Worm (Caenorhabditis elegans) whole organism, late embryonic: Measurements from ENCODE around the gene Y22D7AL.10.
A peak's percentile ranks its signal among the peaks of the same experiment; 100 is the strongest.

Experiments
- C08G9.2 ChIP-seq: sonication (generic microtip); optimal IDR thresholded peaks from 2 replicates; lab custom pipeline; 2016; ENCODE audit warnings: mild to moderate bottlenecking, missing genetic modification characterization, moderate library complexity, missing compliant biosample characterization
- C38D4.7 ChIP-seq: fragments of 200-800 bp; sonication (Bioruptor generic); optimal IDR thresholded peaks from 2 replicates; lab custom pipeline; 2018; ENCODE audit warnings: mild to moderate bottlenecking, missing genetic modification characterization, moderate library complexity, missing compliant biosample characterization
- F13H6.1 ChIP-seq: sonication (generic microtip); optimal IDR thresholded peaks from 2 replicates; lab custom pipeline; 2016; ENCODE audit warnings: missing genetic modification characterization, missing compliant biosample characterization
- K02D7.2 ChIP-seq: sonication (generic microtip); optimal IDR thresholded peaks from 2 replicates; lab custom pipeline; 2017; ENCODE audit warnings: mild to moderate bottlenecking, missing genetic modification characterization, missing compliant biosample characterization
- T23F11.4 ChIP-seq: fragments of 200-800 bp; sonication (Bioruptor generic); optimal IDR thresholded peaks from 2 replicates; lab custom pipeline; 2018; ENCODE audit warnings: mild to moderate bottlenecking, missing genetic modification characterization, missing compliant biosample characterization
- Y22D7AL.16 ChIP-seq: sonication (generic microtip); optimal IDR thresholded peaks from 2 replicates; lab custom pipeline; 2016; ENCODE audit warnings: missing genetic modification characterization, missing compliant biosample characterization
- ahr-1 ChIP-seq: sonication (generic microtip); optimal IDR thresholded peaks from 2 replicates; lab custom pipeline; 2016; ENCODE audit warnings: missing genetic modification characterization, missing compliant biosample characterization
- ama-1 ChIP-seq: fragments of 150-350 bp; optimal IDR thresholded peaks from 2 replicates; lab custom pipeline; 2014
- ceh-18 ChIP-seq: sonication (generic microtip); optimal IDR thresholded peaks from 2 replicates; lab custom pipeline; 2016; ENCODE audit warnings: missing genetic modification characterization, missing compliant biosample characterization
- ceh-19 ChIP-seq: fragments of 200-800 bp; sonication (Bioruptor generic); optimal IDR thresholded peaks from 2 replicates; lab custom pipeline; 2018; ENCODE audit warnings: mild to moderate bottlenecking, missing genetic modification characterization, missing compliant biosample characterization
- ceh-30 ChIP-seq: fragments of 150-350 bp; optimal IDR thresholded peaks from 2 replicates; lab custom pipeline; 2014; ENCODE audit warnings: missing biosample characterization, missing genetic modification characterization
- ceh-34 ChIP-seq: sonication (generic microtip); optimal IDR thresholded peaks from 2 replicates; lab custom pipeline; 2016; ENCODE audit warnings: mild to moderate bottlenecking, missing genetic modification characterization, missing compliant biosample characterization
- ceh-48 ChIP-seq: sonication (generic microtip); optimal IDR thresholded peaks from 2 replicates; lab custom pipeline; 2016; ENCODE audit warnings: missing genetic modification characterization, inconsistent platforms, missing compliant biosample characterization
- ceh-9 ChIP-seq: sonication (generic microtip); optimal IDR thresholded peaks from 2 replicates; lab custom pipeline; 2016; ENCODE audit warnings: mild to moderate bottlenecking, missing genetic modification characterization, inconsistent platforms, missing compliant biosample characterization
- che-1 ChIP-seq: sonication (generic microtip); optimal IDR thresholded peaks from 2 replicates; lab custom pipeline; 2016; ENCODE audit warnings: mild to moderate bottlenecking, missing genetic modification characterization, missing compliant biosample characterization
- dmd-4 ChIP-seq: sonication (generic microtip); optimal IDR thresholded peaks from 2 replicates; lab custom pipeline; 2016; ENCODE audit warnings: borderline replicate concordance, missing genetic modification characterization, missing compliant biosample characterization
- dve-1 ChIP-seq: sonication (generic microtip); optimal IDR thresholded peaks from 2 replicates; lab custom pipeline; 2017; ENCODE audit warnings: antibody characterized with exemption, mild to moderate bottlenecking, missing genetic modification characterization, missing compliant biosample characterization
- elt-2 ChIP-seq: sonication (generic microtip); optimal IDR thresholded peaks from 2 replicates; lab custom pipeline; 2016; ENCODE audit warnings: missing genetic modification reagents, missing genetic modification characterization, missing compliant biosample characterization
- elt-4 ChIP-seq: sonication (generic microtip); optimal IDR thresholded peaks from 2 replicates; lab custom pipeline; 2016; ENCODE audit warnings: missing genetic modification characterization, missing compliant biosample characterization
- ets-4 ChIP-seq: sonication (generic microtip); optimal IDR thresholded peaks from 2 replicates; lab custom pipeline; 2016; ENCODE audit warnings: missing genetic modification characterization, missing compliant biosample characterization
- eyg-1 ChIP-seq: sonication (generic microtip); optimal IDR thresholded peaks from 2 replicates; lab custom pipeline; 2016; ENCODE audit warnings: missing genotype, missing genetic modification characterization, missing compliant biosample characterization
- fax-1 ChIP-seq: sonication (generic microtip); optimal IDR thresholded peaks from 2 replicates; lab custom pipeline; 2016; ENCODE audit warnings: missing genotype, missing genetic modification characterization, missing compliant biosample characterization
- fkh-10 ChIP-seq: fragments of 150-350 bp; optimal IDR thresholded peaks from 2 replicates; lab custom pipeline; 2014; ENCODE audit warnings: missing biosample characterization, missing genetic modification reagents, missing genetic modification characterization
- fkh-6 ChIP-seq: sonication (generic microtip); optimal IDR thresholded peaks from 2 replicates; lab custom pipeline; 2016; ENCODE audit warnings: missing genetic modification characterization, missing compliant biosample characterization
- hlh-15 ChIP-seq: sonication (generic microtip); optimal IDR thresholded peaks from 2 replicates; lab custom pipeline; 2016; ENCODE audit warnings: missing genetic modification characterization, missing compliant biosample characterization
- hlh-30 ChIP-seq: sonication (generic microtip); optimal IDR thresholded peaks from 2 replicates; lab custom pipeline; 2017; ENCODE audit warnings: antibody characterized with exemption, missing genetic modification characterization, missing compliant biosample characterization; ENCODE audit not compliant: insufficient read depth
- hlh-8 ChIP-seq: sonication (generic microtip); optimal IDR thresholded peaks from 2 replicates; lab custom pipeline; 2016; ENCODE audit warnings: missing genotype, missing genetic modification characterization, missing compliant biosample characterization
- lim-6 ChIP-seq: sonication (generic microtip); optimal IDR thresholded peaks from 2 replicates; lab custom pipeline; 2016; ENCODE audit warnings: missing genetic modification characterization, missing compliant biosample characterization
- lin-11 ChIP-seq: fragments of 200-800 bp; sonication (Bioruptor generic); optimal IDR thresholded peaks from 2 replicates; lab custom pipeline; 2018; ENCODE audit warnings: mild to moderate bottlenecking, missing genetic modification characterization, missing compliant biosample characterization
- mec-3 ChIP-seq: sonication (generic microtip); optimal IDR thresholded peaks from 2 replicates; lab custom pipeline; 2016; ENCODE audit warnings: borderline replicate concordance, missing genetic modification characterization, missing compliant biosample characterization
- nfya-1 ChIP-seq: sonication (generic microtip); optimal IDR thresholded peaks from 2 replicates; lab custom pipeline; 2017; ENCODE audit warnings: missing genetic modification characterization, mild to moderate bottlenecking, missing compliant biosample characterization, antibody characterized with exemption, moderate library complexity
- odd-2 ChIP-seq: sonication (generic microtip); optimal IDR thresholded peaks from 2 replicates; lab custom pipeline; 2017; ENCODE audit warnings: antibody characterized with exemption, mild to moderate bottlenecking, missing genetic modification characterization, missing compliant biosample characterization
- pag-3 ChIP-seq: sonication (generic microtip); optimal IDR thresholded peaks from 2 replicates; lab custom pipeline; 2016; ENCODE audit warnings: missing compliant biosample characterization, missing genetic modification characterization, borderline replicate concordance
- pat-9 ChIP-seq: fragments of 200-800 bp; sonication (Bioruptor generic); optimal IDR thresholded peaks from 2 replicates; lab custom pipeline; 2018; ENCODE audit warnings: mild to moderate bottlenecking, missing genetic modification characterization, moderate library complexity, missing compliant biosample characterization
- pax-1 ChIP-seq: fragments of 150-350 bp; optimal IDR thresholded peaks from 2 replicates; lab custom pipeline; 2014; ENCODE audit warnings: missing biosample characterization, missing genetic modification characterization
- pha-2 ChIP-seq: sonication (generic microtip); optimal IDR thresholded peaks from 2 replicates; lab custom pipeline; 2017; ENCODE audit warnings: mild to moderate bottlenecking, missing genetic modification characterization, missing compliant biosample characterization
- pha-4 ChIP-seq: fragments of 150-350 bp; optimal IDR thresholded peaks from 2 replicates; lab custom pipeline; 2018; ENCODE audit warnings: missing biosample characterization, missing genetic modification reagents, missing genetic modification characterization
- pqm-1 ChIP-seq: sonication (generic microtip); optimal IDR thresholded peaks from 2 replicates; lab custom pipeline; 2016; ENCODE audit warnings: missing genetic modification characterization, missing compliant biosample characterization
- ref-2 ChIP-seq: sonication (generic microtip); optimal IDR thresholded peaks from 2 replicates; lab custom pipeline; 2016; ENCODE audit warnings: missing genetic modification characterization, missing compliant biosample characterization
- sdc-2 ChIP-seq: sonication (generic microtip); optimal IDR thresholded peaks from 2 replicates; lab custom pipeline; 2016; ENCODE audit warnings: missing genotype, missing genetic modification characterization, missing compliant biosample characterization
- sox-2 ChIP-seq: fragments of 200-800 bp; sonication (Bioruptor generic); IDR thresholded peaks from 2 replicates; pipeline ENCODE4 v1.3.6; 2022; ENCODE audit warnings: missing genetic modification reagents, missing genetic modification characterization, missing compliant biosample characterization
- sox-4 ChIP-seq: sonication (generic microtip); optimal IDR thresholded peaks from 2 replicates; lab custom pipeline; 2017; ENCODE audit warnings: mild to moderate bottlenecking, missing genetic modification characterization, inconsistent platforms, missing compliant biosample characterization
- syd-9 ChIP-seq: sonication (generic microtip); optimal IDR thresholded peaks from 2 replicates; lab custom pipeline; 2016; ENCODE audit warnings: mild to moderate bottlenecking, missing genetic modification characterization, moderate library complexity, missing compliant biosample characterization
- tbx-2 ChIP-seq: sonication (generic microtip); optimal IDR thresholded peaks from 2 replicates; lab custom pipeline; 2016; ENCODE audit warnings: missing genetic modification characterization, missing compliant biosample characterization
- tbx-7 ChIP-seq: sonication (generic microtip); optimal IDR thresholded peaks from 2 replicates; lab custom pipeline; 2016; ENCODE audit warnings: missing genotype, missing genetic modification characterization, missing compliant biosample characterization
- ttx-3 ChIP-seq: sonication (generic microtip); optimal IDR thresholded peaks from 2 replicates; lab custom pipeline; 2016; ENCODE audit warnings: missing genetic modification reagents, missing genetic modification characterization, missing compliant biosample characterization
- unc-3 ChIP-seq, 2 experiments: fragments of 200-800 bp in 1 of 2; sonication (Bioruptor generic) in 1 of 2; sonication (generic microtip) in 1 of 2; conservative IDR thresholded peaks in 1 of 2; optimal IDR thresholded peaks in 1 of 2; 2 replicates each; pipeline versions ENCODE4 v1.3.6 to Lab custom; 2016 to 2022; ENCODE audit warnings: missing compliant biosample characterization in 2 of 2, missing genetic modification characterization in 2 of 2, missing genetic modification reagents in 1 of 2
- unc-42 ChIP-seq: sonication (generic microtip); optimal IDR thresholded peaks from 2 replicates; lab custom pipeline; 2016; ENCODE audit warnings: missing genotype, missing genetic modification characterization, missing compliant biosample characterization
- unc-55 ChIP-seq: sonication (generic microtip); optimal IDR thresholded peaks from 2 replicates; lab custom pipeline; 2017; ENCODE audit warnings: missing biosample characterization, missing genetic modification reagents, missing genetic modification characterization
- unc-86 ChIP-seq: sonication (generic microtip); optimal IDR thresholded peaks from 2 replicates; lab custom pipeline; 2016; ENCODE audit warnings: missing genetic modification characterization, missing compliant biosample characterization
- zip-5 ChIP-seq: sonication (generic microtip); optimal IDR thresholded peaks from 2 replicates; lab custom pipeline; 2016; ENCODE audit warnings: missing genetic modification characterization, missing compliant biosample characterization
- ztf-16 ChIP-seq: sonication (generic microtip); optimal IDR thresholded peaks from 2 replicates; lab custom pipeline; 2017; ENCODE audit warnings: missing genetic modification characterization, missing compliant biosample characterization

Y22D7AL.10 gene

DNA sequence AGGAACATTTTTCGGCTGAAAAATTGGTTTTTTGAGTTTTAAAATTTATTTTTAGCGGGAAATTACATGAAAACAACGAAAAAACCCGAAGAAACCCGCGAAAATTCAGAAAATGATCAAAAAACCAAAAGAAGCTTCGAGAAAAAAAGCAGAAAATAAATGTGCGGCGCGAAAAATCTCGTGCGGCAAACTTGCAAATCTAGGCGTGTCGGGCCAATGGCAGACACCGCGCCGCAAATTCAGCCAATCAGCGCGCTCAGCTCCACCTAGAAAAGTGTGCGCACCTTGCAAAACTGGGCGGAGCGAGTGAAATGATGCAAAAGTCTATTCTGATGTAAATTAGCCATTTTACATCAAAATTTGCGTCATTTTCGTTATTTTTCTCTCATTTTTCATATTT lies at the start of gene Y22D7AL.10:
Gene Y22D7AL.10 (minus strand): TSS at position 15 of the 400 bp plus-strand sequence.
- TF ChIP-seq eyg-1 (tag; lab: Kevin White, UChicago) = peak; percentile 83
- peak; percentile 66 for TF ChIP-seq tbx-7 (tag; lab: Kevin White, UChicago)
- peak; percentile 73 for TF ChIP-seq sdc-2
- TF ChIP-seq hlh-15 (tag; lab: Kevin White, UChicago) = peak; percentile 7
- no peak for TF ChIP-seq ceh-30 (tag; lab: Kevin White, UChicago)
- peak; percentile 79 for TF ChIP-seq ttx-3 (tag; lab: Kevin White, UChicago)
- TF ChIP-seq pha-4 = no peak
- TF ChIP-seq pat-9 (tag; lab: Kevin White, UChicago) = peak; percentile 91
- TF ChIP-seq pax-1 (tag; lab: Kevin White, UChicago) = peak; percentile 93
- TF ChIP-seq ets-4 (tag; lab: Kevin White, UChicago) = peak; percentile 49
- peak; percentile 45 for TF ChIP-seq odd-2 (tag; lab: Kevin White, UChicago)
- TF ChIP-seq fkh-6 (tag; lab: Kevin White, UChicago) = peak; percentile 76
- peak; percentile 83 for TF ChIP-seq dve-1 (tag; lab: Kevin White, UChicago)
- TF ChIP-seq unc-86 = peak; percentile 94
- no peak for TF ChIP-seq elt-4 (tag; lab: Kevin White, UChicago)
- TF ChIP-seq ceh-48 (tag; lab: Kevin White, UChicago) = peak; percentile 51
- TF ChIP-seq hlh-8 (tag; lab: Kevin White, UChicago) = peak; percentile 79
- peak; percentile 64 for TF ChIP-seq sox-2 (GFP tag; lab: Robert Waterston, UW)
- peak; percentile 85 for TF ChIP-seq C08G9.2 (tag; lab: Kevin White, UChicago)
- peak; percentile 80 for TF ChIP-seq F13H6.1 (tag; lab: Kevin White, UChicago)
- TF ChIP-seq ceh-19 (GFP tag; lab: Kevin White, UChicago) = peak; percentile 87
- TF ChIP-seq che-1 = peak; percentile 72
- peak; percentile 80 for TF ChIP-seq pqm-1 (tag; lab: Kevin White, UChicago)
- no peak for TF ChIP-seq unc-55
- TF ChIP-seq Y22D7AL.16 (tag; lab: Kevin White, UChicago) = peak; percentile 20
- TF ChIP-seq lin-11 (tag; lab: Kevin White, UChicago) = peak; percentile 67
- peak; percentile 89 for TF ChIP-seq unc-42 (tag; lab: Kevin White, UChicago)
- peak; percentile 57 for TF ChIP-seq lim-6 (tag; lab: Kevin White, UChicago)
- peak; percentile 48 for TF ChIP-seq zip-5
- peak; percentile 84 for TF ChIP-seq pha-2 (tag; lab: Kevin White, UChicago)
- peak; percentile 93 for TF ChIP-seq elt-2 (tag; lab: Kevin White, UChicago)
- 0 out of 2 replicates have a peak, but pooled peaks have one; percentile 45 for TF ChIP-seq unc-3 (GFP tag; conservative IDR thresholded peaks at IDR 0.05; lab: Robert Waterston, UW)
- peak; percentile 82 for TF ChIP-seq unc-3 (tag; optimal IDR thresholded peaks at IDR 0.05; lab: Kevin White, UChicago)
- TF ChIP-seq hlh-30 (tag; lab: Kevin White, UChicago) = peak; percentile 81
- TF ChIP-seq ceh-34 (tag; lab: Kevin White, UChicago) = peak; percentile 95
- TF ChIP-seq K02D7.2 (tag; lab: Kevin White, UChicago) = peak; percentile 82
- no peak for TF ChIP-seq mec-3 (tag; lab: Kevin White, UChicago)
- TF ChIP-seq C38D4.7 = peak; percentile 66
- peak; percentile 80 for TF ChIP-seq fax-1 (tag; lab: Kevin White, UChicago)
- peak; percentile 97 for TF ChIP-seq tbx-2 (tag; lab: Kevin White, UChicago)
- TF ChIP-seq ahr-1 (tag; lab: Kevin White, UChicago) = peak; percentile 59
- no peak for TF ChIP-seq pag-3
- TF ChIP-seq dmd-4 (tag; lab: Kevin White, UChicago) = peak; percentile 41
- TF ChIP-seq fkh-10 = peak; percentile 55
- TF ChIP-seq ama-1 (lab: Kevin White, UChicago) = no peak
- no peak for TF ChIP-seq ceh-9
- TF ChIP-seq ceh-18 (tag; lab: Kevin White, UChicago) = peak; percentile 97
- peak; percentile 54 for TF ChIP-seq sox-4 (tag; lab: Kevin White, UChicago)
- peak; percentile 72 for TF ChIP-seq T23F11.4 (GFP tag; lab: Kevin White, UChicago)
- peak; percentile 100 for TF ChIP-seq nfya-1 (tag; lab: Kevin White, UChicago)
- TF ChIP-seq ztf-16 (tag; lab: Kevin White, UChicago) = peak; percentile 89
- TF ChIP-seq syd-9 (tag; lab: Kevin White, UChicago) = peak; percentile 85
- peak; percentile 97 for TF ChIP-seq ref-2
